Fruit fly (Drosophila melanogaster): ENCODE data around the gene CG13455.

CG13455 gene

DNA sequence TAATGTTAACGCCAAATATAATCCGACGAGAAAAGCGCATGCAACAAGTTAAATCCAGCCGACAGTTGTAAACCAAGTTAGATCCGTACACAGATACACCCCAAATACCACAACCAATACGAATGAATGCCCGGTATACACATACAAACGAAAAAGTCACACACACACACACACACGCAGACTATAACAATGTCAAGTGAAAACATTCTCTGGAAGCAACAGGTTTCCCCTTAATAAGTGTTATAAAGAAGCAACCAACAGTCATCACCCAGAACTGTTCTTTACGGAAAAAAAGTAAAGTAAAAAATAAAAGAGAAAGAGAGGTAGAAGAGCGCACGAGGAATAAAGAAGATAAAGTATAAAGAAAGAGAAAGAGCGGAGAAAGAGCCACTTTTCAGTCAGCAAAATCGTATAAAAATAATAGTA is 39.4 kb downstream of the CG13455 start:
- TF ChIP-seq CG8478 (optimal IDR thresholded peaks at IDR 0.05) (no peak), CTCF (optimal IDR thresholded peaks at IDR 0.05) (no peak)

DNA sequence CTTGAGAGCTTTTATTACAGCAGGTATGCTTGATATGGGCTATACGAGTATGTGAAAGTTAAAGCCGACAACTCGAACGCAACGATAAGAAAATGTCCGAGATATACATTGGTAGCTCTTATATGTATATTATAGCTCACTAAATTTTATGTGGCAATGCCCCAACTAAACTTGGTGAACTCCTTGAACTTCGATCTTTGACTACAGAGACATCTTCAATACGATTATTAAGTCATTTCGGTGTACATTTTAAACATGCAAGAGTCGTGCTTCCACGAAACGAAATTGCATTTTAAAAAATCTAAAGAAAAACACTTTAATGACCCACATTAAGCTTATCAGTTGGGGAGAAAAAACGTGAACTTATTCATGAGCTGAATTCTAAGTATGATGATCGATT is 40.2 kb downstream of the CG13455 start:
- no peak for TF ChIP-seq CG8478 (optimal IDR thresholded peaks at IDR 0.05)
- TF ChIP-seq CTCF (optimal IDR thresholded peaks at IDR 0.05), result no peak

DNA sequence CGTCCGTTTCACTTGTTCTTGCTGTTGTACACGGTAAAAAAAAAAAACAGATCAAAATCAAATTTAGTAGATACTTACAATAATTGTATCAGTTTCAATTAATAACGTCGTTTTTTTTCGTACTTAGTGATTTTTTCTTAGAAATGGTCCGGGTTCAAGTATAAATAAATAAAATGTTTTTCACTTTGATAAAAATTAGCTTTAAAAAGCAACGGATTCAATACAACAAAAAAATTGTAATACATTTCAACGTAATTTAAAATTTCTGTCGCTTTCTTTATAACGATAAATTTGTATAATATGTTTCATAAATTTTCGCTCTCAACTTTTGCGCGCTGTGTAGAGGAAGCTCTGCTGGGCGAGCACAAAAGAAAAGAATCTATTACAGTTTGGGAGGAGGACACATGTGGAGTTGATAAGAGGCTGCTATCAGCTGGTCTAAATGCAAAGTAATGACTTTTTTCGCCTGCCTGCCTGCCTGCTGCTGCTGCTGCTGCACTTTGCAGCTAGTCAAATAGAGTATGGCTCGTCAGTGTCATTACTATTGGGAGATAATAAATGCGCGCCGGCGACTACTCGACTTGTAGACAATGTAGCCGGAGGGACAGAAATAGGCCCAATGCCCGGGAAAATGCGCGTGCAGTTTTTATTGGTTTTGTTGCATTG is 41.7 kb downstream of the CG13455 start:
- TF ChIP-seq CTCF (optimal IDR thresholded peaks at IDR 0.05), result no peak
- no peak for TF ChIP-seq CG8478 (optimal IDR thresholded peaks at IDR 0.05)

DNA sequence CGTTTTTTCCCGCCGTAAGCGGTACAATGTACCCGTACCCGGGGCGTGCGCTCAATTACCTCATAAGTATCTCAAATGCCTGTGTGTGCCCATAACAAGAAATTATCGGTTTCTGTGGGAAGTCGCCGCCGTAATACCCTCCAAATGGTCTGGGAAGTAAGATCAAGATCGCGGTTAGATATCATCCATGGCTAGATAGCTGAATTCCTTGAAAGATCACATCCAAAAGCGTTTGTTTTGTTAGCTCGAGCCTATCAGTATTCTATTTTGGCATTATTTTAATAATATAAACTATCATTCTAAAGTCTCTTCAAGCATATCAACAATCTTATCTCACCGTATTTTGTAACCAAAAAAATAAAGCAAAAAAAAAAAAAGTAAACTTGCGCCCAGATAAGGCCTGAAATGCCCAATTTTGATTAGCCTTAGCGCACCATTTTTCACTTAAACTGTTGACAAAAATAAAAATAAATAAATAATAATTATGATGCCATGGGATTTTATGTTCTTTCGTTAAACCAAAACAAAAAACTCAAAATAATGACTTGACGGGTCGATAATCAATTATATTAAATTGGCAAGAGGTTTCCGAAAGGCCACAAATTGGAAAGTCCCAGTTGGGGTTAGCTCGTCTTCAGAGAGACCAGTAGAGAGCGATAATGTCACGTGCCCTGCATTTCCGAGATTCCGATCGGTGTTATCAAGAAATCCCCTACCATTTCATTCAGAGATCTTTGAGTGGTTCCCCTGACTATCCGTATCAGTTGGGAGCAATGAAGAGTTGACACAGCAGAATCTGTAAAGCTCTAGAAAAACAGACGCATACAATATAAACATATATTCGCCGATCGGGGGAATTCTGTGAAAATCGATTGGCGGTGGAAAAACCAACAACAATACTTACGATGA is 42.5 kb downstream of the CG13455 start:
- no peak for TF ChIP-seq CTCF (optimal IDR thresholded peaks at IDR 0.05)
- no peak for TF ChIP-seq CG8478 (optimal IDR thresholded peaks at IDR 0.05)

DNA sequence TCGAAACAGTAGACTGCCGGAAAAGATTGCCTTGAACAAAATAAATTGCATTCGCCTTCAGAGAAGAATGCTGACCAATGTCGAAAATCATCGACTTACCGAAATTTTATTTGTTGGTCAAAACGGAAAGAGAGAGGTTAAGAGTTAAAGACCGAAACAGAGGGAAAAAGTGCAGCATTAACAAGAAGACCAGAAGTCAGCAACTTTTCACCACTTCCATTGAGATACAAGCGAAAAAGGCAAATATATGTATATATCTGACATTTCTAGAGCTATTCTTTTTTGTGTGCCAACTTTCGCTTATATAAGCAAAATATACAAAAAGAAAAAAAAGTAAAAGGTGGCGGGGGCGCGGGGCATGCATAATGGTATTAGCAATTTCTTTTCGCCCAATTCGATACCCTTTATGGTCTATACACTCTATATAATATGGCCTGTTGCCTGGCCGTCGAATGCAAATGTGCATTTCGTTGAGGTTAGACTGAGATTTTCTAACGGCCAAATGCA is 43.6 kb downstream of the CG13455 start:
- TF ChIP-seq CTCF (optimal IDR thresholded peaks at IDR 0.05) (no peak), CG8478 (optimal IDR thresholded peaks at IDR 0.05) (no peak)

DNA sequence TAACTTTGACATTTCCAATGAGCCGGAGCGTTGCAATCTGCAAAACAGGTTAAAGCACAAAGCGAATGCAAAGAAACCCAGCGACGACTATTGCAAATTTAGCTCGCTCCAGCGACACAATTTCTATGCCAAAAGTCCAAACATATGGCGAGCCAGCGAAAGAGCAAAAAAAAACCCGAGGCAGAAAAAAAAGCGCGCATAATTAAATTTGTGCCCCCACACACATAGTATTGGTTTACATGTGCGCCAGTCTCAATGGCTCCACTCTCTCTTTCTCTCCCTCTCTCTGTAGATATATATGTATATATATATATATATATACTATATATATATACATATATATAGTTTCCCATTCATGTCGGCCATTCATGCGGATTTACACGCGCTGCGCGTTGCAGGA is 44.3 kb downstream of the CG13455 start:
- TF ChIP-seq CG8478 (optimal IDR thresholded peaks at IDR 0.05) (no peak), CTCF (optimal IDR thresholded peaks at IDR 0.05) (no peak)

DNA sequence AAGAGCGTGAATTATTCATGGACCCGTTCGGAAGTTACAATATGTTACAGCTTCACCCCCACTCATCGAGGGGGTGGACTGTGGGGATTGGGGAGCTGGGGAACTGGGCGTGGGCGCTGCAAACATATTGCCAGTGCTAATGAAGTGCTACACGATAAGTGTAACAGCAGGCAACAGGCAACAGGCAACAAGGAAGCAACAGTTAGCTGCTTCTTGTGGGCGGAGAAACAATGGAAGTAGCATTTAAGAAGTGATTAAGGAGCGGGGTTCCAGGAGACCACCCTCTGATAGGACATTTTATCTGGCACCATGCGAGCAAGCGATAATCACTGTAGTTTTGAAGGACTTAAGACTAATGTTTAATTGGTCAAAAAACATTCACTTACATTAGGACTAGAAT is 44.9 kb downstream of the CG13455 start:
- TF ChIP-seq CTCF (optimal IDR thresholded peaks at IDR 0.05) (no peak), CG8478 (optimal IDR thresholded peaks at IDR 0.05) (no peak)

DNA sequence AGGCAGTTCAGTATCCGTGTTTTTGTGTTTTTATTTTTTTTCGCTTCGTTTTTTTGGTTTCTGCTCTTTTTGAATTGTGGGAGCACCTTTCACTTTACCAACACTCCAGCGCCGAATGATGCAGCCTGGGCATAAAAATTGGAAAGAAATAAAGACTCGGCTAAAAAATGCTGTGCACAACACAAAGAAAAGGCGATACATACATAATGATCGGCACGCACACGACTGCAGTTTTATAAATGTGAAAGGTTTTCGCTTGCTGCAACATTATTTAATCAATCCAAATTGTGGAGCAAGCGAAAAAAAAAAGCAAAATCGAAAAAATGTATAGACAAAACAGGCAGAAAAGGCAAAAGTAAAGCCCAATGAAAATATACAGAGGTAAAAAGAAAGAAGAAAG is 46.7 kb downstream of the CG13455 start:
- TF ChIP-seq CG8478 (optimal IDR thresholded peaks at IDR 0.05) (no peak), CTCF (optimal IDR thresholded peaks at IDR 0.05) (no peak)

DNA sequence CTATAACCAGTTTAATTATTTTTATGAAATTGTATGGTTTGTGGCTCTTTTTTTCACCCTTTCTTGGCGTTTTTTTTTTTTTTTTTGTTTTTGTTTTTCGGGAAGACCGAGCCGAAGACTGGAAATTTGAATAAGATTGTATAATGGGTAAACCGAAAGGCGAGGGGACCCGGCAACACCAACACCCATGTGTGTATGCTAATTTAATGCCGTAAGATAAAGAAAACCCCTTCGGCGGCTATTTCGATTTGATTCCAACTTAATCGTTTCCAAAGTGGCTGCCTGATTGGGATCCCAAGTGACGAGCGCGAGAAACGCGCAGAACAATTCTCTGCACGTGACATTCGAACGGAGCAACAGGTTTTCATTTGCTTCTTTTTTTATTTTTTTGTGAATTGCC is 47.1 kb downstream of the CG13455 start:
- TF ChIP-seq CG8478 (optimal IDR thresholded peaks at IDR 0.05) (no peak), CTCF (optimal IDR thresholded peaks at IDR 0.05) (no peak)

DNA sequence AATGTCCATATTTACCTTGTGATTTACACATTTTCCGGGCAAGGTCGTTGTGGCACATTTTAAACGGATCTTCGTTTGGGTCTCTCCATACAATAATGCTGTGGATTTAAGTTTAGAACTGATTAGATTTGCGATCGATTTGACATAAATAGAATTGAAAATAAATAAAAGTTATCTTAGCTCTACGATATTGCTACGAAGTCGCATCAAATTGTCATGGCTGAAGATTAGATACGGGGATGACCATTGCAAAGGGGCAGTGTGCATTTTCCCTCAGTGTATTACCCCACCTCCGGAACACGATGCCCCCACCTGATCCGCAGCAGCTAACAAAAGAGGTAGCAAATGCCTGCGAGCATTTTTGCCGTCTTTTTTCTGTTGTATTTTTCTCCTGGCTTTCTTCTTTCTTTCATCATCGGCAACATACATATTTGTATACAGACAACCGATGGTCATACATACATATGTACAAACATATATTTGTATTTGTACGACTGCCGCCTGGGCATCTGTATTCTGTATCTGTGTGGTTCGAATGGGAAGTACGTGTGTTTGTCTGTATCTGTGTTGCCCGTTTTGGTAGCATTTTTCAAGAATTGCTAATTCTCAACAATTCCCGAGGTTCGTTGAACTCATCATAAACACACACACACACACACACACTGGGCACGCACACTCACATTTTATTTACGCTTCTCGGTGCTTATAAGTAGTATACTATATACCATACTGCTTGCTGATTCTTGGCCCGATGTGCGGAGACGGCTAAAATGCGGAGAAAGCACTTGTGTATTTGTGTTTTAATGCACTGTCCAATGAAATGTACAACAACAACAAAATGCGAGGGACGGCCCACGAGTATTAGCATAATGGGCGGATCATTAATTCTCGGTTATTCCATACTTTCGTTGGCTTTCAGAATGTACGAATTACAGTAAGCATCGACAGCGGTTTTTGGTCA is 48.4 kb downstream of the CG13455 start:
- TF ChIP-seq CTCF (optimal IDR thresholded peaks at IDR 0.05), result no peak
- no peak for TF ChIP-seq CG8478 (optimal IDR thresholded peaks at IDR 0.05)

DNA sequence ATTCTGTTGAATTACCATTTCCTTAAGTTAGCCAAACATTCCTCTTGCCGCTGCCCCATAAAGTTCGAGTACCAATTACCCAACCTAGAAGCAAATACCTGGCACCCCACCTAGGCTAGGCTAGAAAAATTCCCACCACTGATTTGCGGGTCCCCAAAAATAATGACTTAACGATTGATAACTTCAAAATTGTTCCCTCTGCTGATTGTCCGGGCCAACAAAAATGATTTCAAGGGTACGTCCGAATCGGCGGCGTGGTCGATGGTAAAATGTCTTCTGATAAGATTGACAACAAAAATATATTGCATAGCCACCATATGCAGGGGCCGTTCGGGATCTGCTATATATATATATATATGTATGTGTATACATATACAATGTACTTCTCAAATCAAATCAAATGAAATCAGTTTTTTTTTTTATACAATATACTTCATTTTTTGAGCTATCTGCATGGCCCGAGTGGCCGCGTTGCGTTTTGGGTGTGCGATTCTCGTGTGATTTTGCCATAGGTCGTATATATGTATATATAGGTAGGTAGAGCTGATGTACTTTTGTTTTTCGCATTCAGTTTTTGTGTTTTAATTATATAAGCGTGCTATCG is 50.9 kb downstream of the CG13455 start:
- no peak for TF ChIP-seq CTCF (optimal IDR thresholded peaks at IDR 0.05)
- no peak for TF ChIP-seq CG8478 (optimal IDR thresholded peaks at IDR 0.05)
